Worm (Caenorhabditis elegans) whole organism, L4 larva: ENCODE data around the gene Y66A7A.7.

Experiments used
- T20F7.1 ChIP-seq: fragments of 200-800 bp; sonication (Bioruptor generic); optimal IDR thresholded peaks from 2 replicates; lab custom pipeline; 2018; ENCODE audit warnings: mild to moderate bottlenecking, missing genetic modification characterization, missing compliant biosample characterization
- dmd-9 ChIP-seq: fragments of 200-800 bp; sonication (Bioruptor generic); IDR thresholded peaks from 2 replicates; pipeline ENCODE4 v1.3.6; 2022; ENCODE audit warnings: missing genetic modification reagents, missing genetic modification characterization, missing compliant biosample characterization
- lin-13 ChIP-seq: fragments of 150-350 bp; optimal IDR thresholded peaks from 2 replicates; lab custom pipeline; 2014; ENCODE audit warnings: missing biosample characterization, missing genetic modification reagents, missing genetic modification characterization
- madf-5 ChIP-seq, 2 experiments: fragments of 200-800 bp; sonication (Bioruptor generic); IDR thresholded peaks; 2 replicates each; pipeline ENCODE4 v1.3.6; 2022; ENCODE audit warnings: missing compliant biosample characterization in 2 of 2, missing genetic modification characterization in 2 of 2
- pqm-1 ChIP-seq: sonication (generic microtip); optimal IDR thresholded peaks from 2 replicates; lab custom pipeline; 2017; ENCODE audit warnings: missing biosample characterization, missing genetic modification characterization
- snpc-4 ChIP-seq: fragments of 150-350 bp; optimal IDR thresholded peaks from 2 replicates; lab custom pipeline; 2014; ENCODE audit warnings: missing biosample characterization, missing genetic modification characterization
- spr-3 ChIP-seq: fragments of 200-800 bp; sonication (Bioruptor generic); optimal IDR thresholded peaks from 2 replicates; lab custom pipeline; 2018; ENCODE audit warnings: mild to moderate bottlenecking, missing genetic modification characterization, missing compliant biosample characterization

ce11 chrIII:11663400-11663799 is 34.1 kb upstream of the Y66A7A.7 start:
- TF ChIP-seq lin-13 (GFP tag; lab: Kevin White, UChicago) (no peak), snpc-4 (no peak), pqm-1 (tag; lab: Kevin White, UChicago) (no peak), dmd-9 (GFP tag; lab: Robert Waterston, UW) (no peak), madf-5 (GFP tag; IDR thresholded peaks at IDR 0.05; lab: Robert Waterston, UW) (no peak), T20F7.1 (GFP tag; lab: Kevin White, UChicago) (no peak), spr-3 (GFP tag; lab: Kevin White, UChicago) (no peak)
